In genomic region chrIII:8467520-8467919, ce11 we compare ENCODE assay signal across 2 worm cellular contexts.
A peak's percentile ranks its signal among the peaks of the same experiment; 100 is the strongest.
TF ChIP-seq lines count a peak whose summit lies in the region.

No protein-coding gene starts in this region.

TF ChIP-seq in whole organism, L1 larva, 84 proteins besides CTCF, POLR2A, EP300 and RAD21:
- TF ChIP-seq dsc-1 (tag; optimal IDR thresholded peaks at IDR 0.05; lab: Kevin White, UChicago), result peak; percentile 51
- no peak for TF ChIP-seq xbp-1 (tag; optimal IDR thresholded peaks at IDR 0.05; lab: Kevin White, UChicago)
TF ChIP-seq in whole organism, L1 larva: peak in this region for 1.

TF ChIP-seq in whole organism, L4 larva, 104 proteins besides CTCF, POLR2A, EP300 and RAD21:
- TF ChIP-seq aha-1 (tag; lab: Kevin White, UChicago), result peak; percentile 90
- no peak for TF ChIP-seq F44E2.7 (GFP tag; IDR thresholded peaks at IDR 0.05; lab: Robert Waterston, UW)
- no peak for TF ChIP-seq ama-1 (optimal IDR thresholded peaks at IDR 0.05; lab: Kevin White, UChicago)
- TF ChIP-seq spr-1 (tag; optimal IDR thresholded peaks at IDR 0.05; lab: Kevin White, UChicago), result no peak
- no peak for TF ChIP-seq tra-1 (GFP tag; IDR thresholded peaks at IDR 0.05; lab: Robert Waterston, UW)
- TF ChIP-seq fkh-10 (GFP tag; optimal IDR thresholded peaks at IDR 0.05; lab: Kevin White, UChicago), result no peak
- TF ChIP-seq zag-1 (tag; optimal IDR thresholded peaks at IDR 0.05; lab: Kevin White, UChicago), result no peak
- TF ChIP-seq hlh-30 (tag; optimal IDR thresholded peaks at IDR 0.05; lab: Kevin White, UChicago; ENCODE audit: insufficient read depth), result no peak
- TF ChIP-seq unc-62 (GFP tag; optimal IDR thresholded peaks at IDR 0.05 in 1 of 2; lab: Kevin White, UChicago), result peak in 1 of 2 experiments; percentile 81
- no peak for TF ChIP-seq unc-62 (tag; optimal IDR thresholded peaks at IDR 0.05; lab: Kevin White, UChicago)
- no peak for TF ChIP-seq mxl-2 (GFP tag; conservative IDR thresholded peaks at IDR 0.05; lab: Robert Waterston, UW)
- TF ChIP-seq dpl-1 (GFP tag; optimal IDR thresholded peaks at IDR 0.05; lab: Kevin White, UChicago), result no peak
- no peak for TF ChIP-seq tag-97 (GFP tag; IDR thresholded peaks at IDR 0.05; lab: Robert Waterston, UW)
TF ChIP-seq in whole organism, L4 larva: peak in this region for 2.

Comparison
In these comparisons a context has a peak if more than half of its experiments do, and no peak if none do; other contexts are left out.
1. Of the 29 proteins assayed by ChIP-seq in both whole organism, L4 larva and whole organism, L1 larva: peak only in whole organism, L4 larva: aha-1; only in whole organism, L1 larva: none; in both: none; in neither: 27; mixed calls (peak in some experiments, not most) for 1.